Fruit fly (Drosophila melanogaster): Measurements from ENCODE around the gene CG16753.

CG16753 gene

dm6 chr3L:3046325-3047156 is 8.3 kb upstream of the CG16753 start, which contains the start of the genes scramb2 and Sk2 (continued):
- TF ChIP-seq fd59A (GFP tag; optimal IDR thresholded peaks at IDR 0.05) (peak; percentile 94), Hr38 (GFP tag; optimal IDR thresholded peaks at IDR 0.05) (peak; percentile 51), Hr39 (GFP tag; optimal IDR thresholded peaks at IDR 0.05) (peak; percentile 92), CG31627 (GFP tag; optimal IDR thresholded peaks at IDR 0.05) (peak; percentile 92), OdsH (GFP tag; optimal IDR thresholded peaks at IDR 0.05) (peak; percentile 96), achi (GFP tag; optimal IDR thresholded peaks at IDR 0.05) (peak; percentile 96), CG6276 (GFP tag; optimal IDR thresholded peaks at IDR 0.05) (peak; percentile 98), CG4318 (GFP tag; optimal IDR thresholded peaks at IDR 0.05) (peak; percentile 93), acj6 (GFP tag; optimal IDR thresholded peaks at IDR 0.05) (peak; percentile 96), esn (GFP tag; optimal IDR thresholded peaks at IDR 0.05) (peak; percentile 95), Met (GFP tag; optimal IDR thresholded peaks at IDR 0.05) (peak; percentile 94), lz (GFP tag; optimal IDR thresholded peaks at IDR 0.05) (peak; percentile 94), CG10631 (GFP tag; optimal IDR thresholded peaks at IDR 0.05) (peak; percentile 95), svp (GFP tag) (peak; percentile 97), CG34406 (GFP tag; optimal IDR thresholded peaks at IDR 0.05) (peak; percentile 96)

dm6 chr3L:3048647-3049046 is 6.2 kb upstream of the CG16753 start:
- TF ChIP-seq achi (GFP tag; optimal IDR thresholded peaks at IDR 0.05) (no peak), Sox102F (GFP tag; optimal IDR thresholded peaks at IDR 0.05) (no peak), dsx (GFP tag; optimal IDR thresholded peaks at IDR 0.05; ENCODE audit: poor library complexity, severe bottlenecking) (no peak), net (GFP tag; optimal IDR thresholded peaks at IDR 0.05) (no peak), ss (GFP tag; optimal IDR thresholded peaks at IDR 0.05) (no peak), spab (GFP tag; optimal IDR thresholded peaks at IDR 0.05) (no peak), CG10669 (GFP tag; optimal IDR thresholded peaks at IDR 0.05) (no peak), CG34406 (GFP tag; optimal IDR thresholded peaks at IDR 0.05) (no peak), Ets96B (tag; optimal IDR thresholded peaks at IDR 0.05) (no peak), CG6276 (GFP tag; optimal IDR thresholded peaks at IDR 0.05) (no peak), Eip93F (GFP tag; optimal IDR thresholded peaks at IDR 0.05) (no peak)

dm6 chr3L:3050185-3050584 is 4.7 kb upstream of the CG16753 start, which contains the start of gene CG32485:
Gene CG32485 (plus strand): TSS chr3L:3050323.
- TF ChIP-seq CG15336 (GFP tag; IDR thresholded peaks at IDR 0.05) (peak; percentile 38; the same call in 1 of the 2 replicates), Eip78C (GFP tag) (peak; percentile 33), eg (GFP tag; IDR thresholded peaks at IDR 0.05) (peak; percentile 40; the same call in 2 of the 3 replicates), CG6854 (GFP tag; optimal IDR thresholded peaks at IDR 0.05) (peak; percentile 5), ss (GFP tag; optimal IDR thresholded peaks at IDR 0.05) (peak in 1 of 2 experiments; percentile 22), CG8119 (GFP tag; IDR thresholded peaks at IDR 0.05) (peak; percentile 58; the same call in 1 of the 3 replicates), CG6163 (GFP tag; IDR thresholded peaks at IDR 0.05) (peak; percentile 59; the same call in 2 of the 3 replicates), dac (GFP tag; optimal IDR thresholded peaks at IDR 0.05) (no peak), CG3032 (tag; optimal IDR thresholded peaks at IDR 0.05) (peak; percentile 27), Sox102F (GFP tag; optimal IDR thresholded peaks at IDR 0.05) (no peak), Lpt (GFP tag; optimal IDR thresholded peaks at IDR 0.05) (no peak), Ets96B (tag; optimal IDR thresholded peaks at IDR 0.05) (peak; percentile 25)

dm6 chr3L:3052110-3052871 is 2.6 kb upstream of the CG16753 start, which contains the start of gene CG1271:
Gene CG1271 (plus strand): TSS chr3L:3052514.
- TF ChIP-seq fkh (GFP tag; optimal IDR thresholded peaks at IDR 0.05) = no peak
- no peak for TF ChIP-seq CG1621 (tag; optimal IDR thresholded peaks at IDR 0.05)
- no peak for TF ChIP-seq spab (GFP tag; optimal IDR thresholded peaks at IDR 0.05)
- TF ChIP-seq lz (GFP tag; optimal IDR thresholded peaks at IDR 0.05) = peak; percentile 59
- peak; percentile 46; the same call in 1 of the 3 replicates for TF ChIP-seq CG8119 (GFP tag; IDR thresholded peaks at IDR 0.05)
- TF ChIP-seq Ets96B (tag; optimal IDR thresholded peaks at IDR 0.05) = peak; percentile 44
- peak; percentile 58 for TF ChIP-seq cyc (GFP tag; optimal IDR thresholded peaks at IDR 0.05)
- TF ChIP-seq CG11294 (GFP tag; IDR thresholded peaks at IDR 0.05) = no peak
- TF ChIP-seq CG8632 (GFP tag; optimal IDR thresholded peaks at IDR 0.05) = no peak
- peak; percentile 29 for TF ChIP-seq CG6792 (GFP tag; optimal IDR thresholded peaks at IDR 0.05)
- TF ChIP-seq CG11762 (GFP tag; optimal IDR thresholded peaks at IDR 0.05; ENCODE audit: insufficient read depth) = peak; percentile 26
- TF ChIP-seq salr (GFP tag; optimal IDR thresholded peaks at IDR 0.05) = no peak
- peak; percentile 6 for TF ChIP-seq CG6854 (GFP tag; optimal IDR thresholded peaks at IDR 0.05)
- no peak for TF ChIP-seq CG4318 (GFP tag; optimal IDR thresholded peaks at IDR 0.05)
- TF ChIP-seq esn (GFP tag; optimal IDR thresholded peaks at IDR 0.05) = peak; percentile 62
- no peak for TF ChIP-seq CG6808 (GFP tag; optimal IDR thresholded peaks at IDR 0.05)
- TF ChIP-seq vri (GFP tag; optimal IDR thresholded peaks at IDR 0.05) = peak; percentile 30

All from whole organism, prepupa.